Fruit fly (Drosophila melanogaster) whole organism, adult: ENCODE data around the gene CG32023.

Experiments
- CG12768 ChIP-seq: fragments of 200-800 bp; sonication (Bioruptor generic); optimal IDR thresholded peaks from 2 replicates; lab custom pipeline; 2017; ENCODE audit warnings: missing biosample characterization, missing genetic modification characterization, mild to moderate bottlenecking, moderate library complexity, missing genetic modification reagents
- CG14711 ChIP-seq: fragments of 200-800 bp; sonication (Bioruptor generic); optimal IDR thresholded peaks from 2 replicates; lab custom pipeline; 2018; ENCODE audit warnings: missing biosample characterization, mild to moderate bottlenecking, missing genetic modification characterization, moderate library complexity
- CG7045 ChIP-seq: fragments of 200-800 bp; sonication (Bioruptor generic); optimal IDR thresholded peaks from 2 replicates; lab custom pipeline; 2017; ENCODE audit warnings: missing biosample characterization, mild to moderate bottlenecking, missing genetic modification characterization
- CG7101 ChIP-seq: fragments of 200-800 bp; sonication (Bioruptor generic); optimal IDR thresholded peaks from 2 replicates; lab custom pipeline; 2018; ENCODE audit warnings: missing biosample characterization, mild to moderate bottlenecking, missing genetic modification characterization, moderate library complexity
- Crg-1 ChIP-seq: fragments of 200-800 bp; sonication (Bioruptor generic); optimal IDR thresholded peaks from 2 replicates; lab custom pipeline; 2016; ENCODE audit warnings: missing biosample characterization, missing genetic modification characterization
- Hr96 ChIP-seq: fragments of 200-800 bp; sonication (Bioruptor generic); optimal IDR thresholded peaks from 2 replicates; lab custom pipeline; 2016; ENCODE audit warnings: missing biosample characterization, missing genetic modification characterization
- cic ChIP-seq: fragments of 200-800 bp; sonication (Bioruptor generic); optimal IDR thresholded peaks from 2 replicates; lab custom pipeline; 2017; ENCODE audit warnings: missing biosample characterization, mild to moderate bottlenecking, missing genetic modification characterization, moderate library complexity
- kay ChIP-seq: fragments of 200-800 bp; sonication (Bioruptor generic); peaks from one replicate; lab custom pipeline; 2016; ENCODE audit warnings: missing biosample characterization, missing genetic modification characterization, borderline replicate concordance
- ovo ChIP-seq: fragments of 200-800 bp; sonication (Bioruptor generic); optimal IDR thresholded peaks from 2 replicates; lab custom pipeline; 2016; ENCODE audit warnings: missing biosample characterization, missing genetic modification characterization
- tj ChIP-seq: fragments of 200-800 bp; sonication (Bioruptor generic); optimal IDR thresholded peaks from 3 replicates; lab custom pipeline; 2017; ENCODE audit warnings: missing biosample characterization, mild to moderate bottlenecking, missing genetic modification characterization, moderate library complexity

DNA sequence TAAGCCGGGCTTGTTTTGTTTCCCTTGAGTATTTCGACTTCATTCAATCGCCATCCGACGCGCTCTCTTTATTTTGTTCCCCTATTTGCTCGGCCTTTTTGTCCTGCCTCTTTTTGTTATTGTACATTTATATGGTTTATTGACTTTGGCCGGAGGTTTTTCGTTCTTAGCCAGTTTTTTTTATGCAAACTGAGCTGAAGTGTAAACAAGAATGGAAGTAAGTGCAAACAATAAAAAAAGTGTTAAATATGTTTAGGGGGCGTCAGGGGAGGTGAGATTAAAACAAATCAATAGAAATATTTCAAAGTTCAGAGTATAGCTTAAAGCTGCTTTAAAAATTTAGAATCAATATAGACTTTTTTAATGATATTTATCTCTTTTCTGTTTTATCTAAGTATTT lies 30.5 kb upstream of the CG32023 start:
- no peak for TF ChIP-seq CG7101
- no peak for TF ChIP-seq Crg-1
- no peak for TF ChIP-seq CG14711 (tag; lab: Kevin White, UChicago)
- TF ChIP-seq kay (GFP tag; lab: Kevin White, UChicago): no peak
- no peak for TF ChIP-seq cic
- no peak for TF ChIP-seq ovo (GFP tag; lab: Kevin White, UChicago)
- no peak for TF ChIP-seq CG12768 (GFP tag; lab: Kevin White, UChicago)
- TF ChIP-seq Hr96 (GFP tag; lab: Kevin White, UChicago): no peak
- no peak for TF ChIP-seq tj (GFP tag; lab: Kevin White, UChicago)
- TF ChIP-seq CG7045 (GFP tag; lab: Kevin White, UChicago): no peak
